Worm (Caenorhabditis elegans): ENCODE results near the gene ska-3.

ce11 chrIII:5721488-5721887 lies 42.7 kb upstream of the ska-3 start:
- TF ChIP-seq F13C5.2 (tag; optimal IDR thresholded peaks at IDR 0.05) (no peak), ama-1 (optimal IDR thresholded peaks at IDR 0.05) (no peak), tbx-11 (GFP tag; IDR thresholded peaks at IDR 0.05) (no peak), tra-4 (tag; optimal IDR thresholded peaks at IDR 0.05) (no peak)
